Fruit fly (Drosophila melanogaster) whole organism, embryonic: Measurements from ENCODE around the gene Mob3.

Experiments used
- Ada2b ChIP-seq: fragments of 200-800 bp; sonication (Bioruptor generic); IDR thresholded peaks from 2 replicates; pipeline ENCODE4 v1.3.6; 2022; ENCODE audit warnings: missing biosample characterization, missing genetic modification characterization
- CG10267 ChIP-seq: fragments of 200-800 bp; sonication (Bioruptor generic); optimal IDR thresholded peaks from 2 replicates; lab custom pipeline; 2018; ENCODE audit warnings: missing biosample characterization, mild to moderate bottlenecking, missing genetic modification characterization, moderate library complexity
- CG10959 ChIP-seq: fragments of 200-800 bp; sonication (Bioruptor generic); IDR thresholded peaks from 2 replicates; pipeline ENCODE4 v1.3.6; 2022; ENCODE audit warnings: missing biosample characterization, missing genetic modification characterization
- CG11560 ChIP-seq: fragments of 200-800 bp; sonication (Bioruptor generic); IDR thresholded peaks from 3 replicates; pipeline ENCODE4 v1.3.6; 2022; ENCODE audit warnings: missing biosample characterization, missing genetic modification characterization
- CG12104 ChIP-seq: fragments of 200-800 bp; sonication (Bioruptor generic); optimal IDR thresholded peaks from 3 replicates; lab custom pipeline; 2016; ENCODE audit warnings: missing biosample characterization, missing genetic modification characterization
- CG12659 ChIP-seq: fragments of 200-800 bp; sonication (Bioruptor generic); optimal IDR thresholded peaks from 3 replicates; lab custom pipeline; 2017; ENCODE audit warnings: mild to moderate bottlenecking, missing biosample characterization, missing genetic modification reagents, missing genetic modification characterization
- CG13424 ChIP-seq: fragments of 200-800 bp; sonication (Bioruptor generic); optimal IDR thresholded peaks from 2 replicates; lab custom pipeline; 2019; ENCODE audit warnings: missing biosample characterization, mild to moderate bottlenecking, missing genetic modification characterization, moderate library complexity
- CG15601 ChIP-seq: fragments of 200-800 bp; sonication (Bioruptor generic); optimal IDR thresholded peaks from 3 replicates; lab custom pipeline; 2019; ENCODE audit warnings: missing biosample characterization, mild to moderate bottlenecking, missing genetic modification characterization, moderate library complexity
- CG17186 ChIP-seq: fragments of 200-800 bp; sonication (Bioruptor generic); optimal IDR thresholded peaks from 3 replicates; lab custom pipeline; 2017; ENCODE audit warnings: missing biosample characterization, missing genetic modification reagents, missing genetic modification characterization
- CG17568 ChIP-seq: fragments of 200-800 bp; sonication (Bioruptor generic); optimal IDR thresholded peaks from 2 replicates; lab custom pipeline; 2018; ENCODE audit warnings: missing biosample characterization, mild to moderate bottlenecking, missing genetic modification characterization, moderate library complexity
- CG30020 ChIP-seq: fragments of 200-800 bp; optimal IDR thresholded peaks from 2 replicates; lab custom pipeline; 2019; ENCODE audit warnings: missing biosample characterization, mild to moderate bottlenecking, missing genetic modification characterization, moderate library complexity
- CG3281 ChIP-seq: fragments of 200-800 bp; sonication (Bioruptor generic); optimal IDR thresholded peaks from 3 replicates; lab custom pipeline; 2017; ENCODE audit warnings: missing biosample characterization, mild to moderate bottlenecking, missing genetic modification characterization
- CG3407 ChIP-seq: fragments of 200-800 bp; sonication (Bioruptor generic); optimal IDR thresholded peaks from 2 replicates; lab custom pipeline; 2018; ENCODE audit warnings: missing biosample characterization, mild to moderate bottlenecking, missing genetic modification characterization
- CG34224 ChIP-seq: fragments of 200-800 bp; sonication (Bioruptor generic); IDR thresholded peaks from 3 replicates; pipeline ENCODE4 v1.3.6; 2022; ENCODE audit warnings: missing biosample characterization, missing genetic modification characterization; ENCODE audit not compliant: partially characterized antibody
- CG3847 ChIP-seq: fragments of 200-800 bp; sonication (Bioruptor generic); IDR thresholded peaks from 2 replicates; pipeline ENCODE4 v1.3.6; 2022; ENCODE audit warnings: missing biosample characterization, missing genetic modification characterization
- CG3995 ChIP-seq: fragments of 200-800 bp; sonication (Bioruptor generic); optimal IDR thresholded peaks from 3 replicates; lab custom pipeline; 2016; ENCODE audit warnings: missing biosample characterization, missing genetic modification characterization
- CG5245 ChIP-seq: fragments of 200-800 bp; sonication (Bioruptor generic); optimal IDR thresholded peaks from 3 replicates; lab custom pipeline; 2016; ENCODE audit warnings: missing biosample characterization, missing genetic modification characterization
- CG6683 ChIP-seq: fragments of 200-800 bp; sonication (Bioruptor generic); optimal IDR thresholded peaks from 2 replicates; lab custom pipeline; 2017; ENCODE audit warnings: missing biosample characterization, mild to moderate bottlenecking, missing genetic modification characterization, missing genetic modification reagents
- CG7556 ChIP-seq: fragments of 200-800 bp; sonication (Bioruptor generic); optimal IDR thresholded peaks from 2 replicates; lab custom pipeline; 2017; ENCODE audit warnings: missing biosample characterization, mild to moderate bottlenecking, missing genetic modification characterization
- CG7839 ChIP-seq: fragments of 200-800 bp; sonication (Bioruptor generic); optimal IDR thresholded peaks from 3 replicates; lab custom pipeline; 2018; ENCODE audit warnings: missing biosample characterization, mild to moderate bottlenecking, missing genetic modification characterization, moderate library complexity
- CG8765 ChIP-seq: fragments of 200-800 bp; sonication (Bioruptor generic); IDR thresholded peaks from 2 replicates; pipeline ENCODE4 v1.3.6; 2022; ENCODE audit warnings: missing biosample characterization, missing genetic modification characterization
- CG8944 ChIP-seq: fragments of 200-800 bp; sonication (Bioruptor generic); optimal IDR thresholded peaks from 3 replicates; lab custom pipeline; 2016; ENCODE audit warnings: missing biosample characterization, missing genetic modification characterization
- CTCF ChIP-seq: fragments of 200-800 bp; sonication (Bioruptor generic); optimal IDR thresholded peaks from 2 replicates; lab custom pipeline; 2017; ENCODE audit warnings: missing biosample characterization, mild to moderate bottlenecking, missing genetic modification characterization, moderate library complexity
- Eip74EF ChIP-seq, 2 experiments: fragments of 200-800 bp in 1 of 2; fragments of >200 bp in 1 of 2; sonication (Bioruptor generic) in 1 of 2; optimal IDR thresholded peaks; 2 replicates each; lab custom pipeline; 2017 to 2019; ENCODE audit warnings: missing biosample characterization in 2 of 2, missing genetic modification characterization in 2 of 2, mild to moderate bottlenecking in 1 of 2, moderate library complexity in 1 of 2
- GATAe ChIP-seq: fragments of 200-800 bp; sonication (Bioruptor generic); conservative IDR thresholded peaks from 2 replicates; pipeline ENCODE4 v1.3.6; 2022; ENCODE audit warnings: missing biosample characterization, missing genetic modification characterization
- HmgD ChIP-seq: fragments of 200-800 bp; sonication (Bioruptor generic); optimal IDR thresholded peaks from 3 replicates; lab custom pipeline; 2016; ENCODE audit warnings: missing biosample characterization, missing genetic modification characterization
- Hr3 ChIP-seq: fragments of 200-800 bp; sonication (Bioruptor generic); optimal IDR thresholded peaks from 3 replicates; lab custom pipeline; 2016; ENCODE audit warnings: missing biosample characterization, missing genetic modification characterization
- Hr51 ChIP-seq, 2 experiments: fragments of 200-800 bp; sonication (Bioruptor generic); optimal IDR thresholded peaks; 2 replicates in 1 of 2; 3 replicates in 1 of 2; lab custom pipeline; 2016 to 2018; ENCODE audit warnings: missing biosample characterization in 2 of 2, missing genetic modification characterization in 2 of 2, mild to moderate bottlenecking in 1 of 2, moderate library complexity in 1 of 2
- MESR4 ChIP-seq: fragments of 200-800 bp; sonication (Bioruptor generic); optimal IDR thresholded peaks from 2 replicates; lab custom pipeline; 2018; ENCODE audit warnings: missing biosample characterization, mild to moderate bottlenecking, missing genetic modification characterization, moderate library complexity
- Mad ChIP-seq: fragments of 200-800 bp; sonication (Bioruptor generic); optimal IDR thresholded peaks from 2 replicates; lab custom pipeline; 2016; ENCODE audit warnings: missing biosample characterization, missing genetic modification characterization
- Myb ChIP-seq: fragments of 200-800 bp; sonication (Bioruptor generic); optimal IDR thresholded peaks from 2 replicates; lab custom pipeline; 2016; ENCODE audit warnings: missing biosample characterization, missing genetic modification characterization
- NC2α ChIP-seq: fragments of 200-800 bp; sonication (Bioruptor generic); optimal IDR thresholded peaks from 2 replicates; lab custom pipeline; 2016; ENCODE audit warnings: missing biosample characterization, missing genetic modification characterization
- Side ChIP-seq: fragments of 200-800 bp; sonication (Bioruptor generic); optimal IDR thresholded peaks from 2 replicates; lab custom pipeline; 2016; ENCODE audit warnings: missing biosample characterization, missing genetic modification characterization
- Sry-δ ChIP-seq: fragments of 200-800 bp; sonication (Bioruptor generic); optimal IDR thresholded peaks from 2 replicates; lab custom pipeline; 2016; ENCODE audit warnings: missing biosample characterization, missing genetic modification characterization
- bcd ChIP-seq: fragments of 200-800 bp; sonication (Bioruptor generic); optimal IDR thresholded peaks from 2 replicates; lab custom pipeline; 2017; ENCODE audit warnings: missing biosample characterization, mild to moderate bottlenecking, missing genetic modification characterization
- cato ChIP-seq: fragments of 200-800 bp; sonication (Bioruptor generic); optimal IDR thresholded peaks from 2 replicates; lab custom pipeline; 2016; ENCODE audit warnings: missing biosample characterization, missing genetic modification characterization, borderline replicate concordance
- croc ChIP-seq: fragments of 200-800 bp; sonication (Bioruptor generic); conservative IDR thresholded peaks from 3 replicates; pipeline ENCODE4 v1.3.6; 2022; ENCODE audit warnings: missing biosample characterization, missing genetic modification characterization
- en ChIP-seq: fragments of 200-800 bp; sonication (Bioruptor generic); optimal IDR thresholded peaks from 2 replicates; lab custom pipeline; 2016; ENCODE audit warnings: missing biosample characterization, missing genetic modification characterization
- eve ChIP-seq, 2 experiments: fragments of >200 bp; optimal IDR thresholded peaks; 2 replicates each; lab custom pipeline; 2017; ENCODE audit warnings: missing biosample characterization in 2 of 2, missing genetic modification characterization in 2 of 2
- gfzf ChIP-seq: fragments of 200-800 bp; sonication (Bioruptor generic); optimal IDR thresholded peaks from 2 replicates; lab custom pipeline; 2016; ENCODE audit warnings: missing biosample characterization, mild to moderate bottlenecking, missing genetic modification characterization, moderate library complexity
- gro ChIP-seq: fragments of 200-800 bp; sonication (Bioruptor generic); optimal IDR thresholded peaks from 2 replicates; lab custom pipeline; 2016; ENCODE audit warnings: missing biosample characterization, missing genetic modification characterization
- ind ChIP-seq: fragments of 200-800 bp; sonication (Bioruptor generic); optimal IDR thresholded peaks from 3 replicates; lab custom pipeline; 2016; ENCODE audit warnings: missing biosample characterization, missing genetic modification characterization
- kah ChIP-seq: fragments of 200-800 bp; sonication (Bioruptor generic); optimal IDR thresholded peaks from 2 replicates; lab custom pipeline; 2018; ENCODE audit warnings: missing biosample characterization, mild to moderate bottlenecking, missing genetic modification characterization
- mld ChIP-seq: fragments of 200-800 bp; sonication (Bioruptor generic); IDR thresholded peaks from 3 replicates; pipeline ENCODE4 v1.3.6; 2022; ENCODE audit warnings: missing biosample characterization, missing genetic modification characterization; ENCODE audit not compliant: partially characterized antibody
- nau ChIP-seq: fragments of 200-800 bp; sonication (Bioruptor generic); optimal IDR thresholded peaks from 3 replicates; lab custom pipeline; 2017; ENCODE audit warnings: missing biosample characterization, mild to moderate bottlenecking, missing genetic modification characterization, missing genetic modification reagents
- p53 ChIP-seq: fragments of 200-800 bp; sonication (Bioruptor generic); optimal IDR thresholded peaks from 2 replicates; lab custom pipeline; 2016; ENCODE audit warnings: missing biosample characterization, missing genetic modification characterization
- psq ChIP-seq: fragments of 200-800 bp; sonication (Bioruptor generic); optimal IDR thresholded peaks from 2 replicates; lab custom pipeline; 2017; ENCODE audit warnings: missing biosample characterization, missing genetic modification characterization
- rib ChIP-seq: fragments of 200-800 bp; sonication (Bioruptor generic); IDR thresholded peaks from 2 replicates; pipeline ENCODE4 v1.3.6; 2022; ENCODE audit warnings: missing biosample characterization, missing genetic modification characterization
- sqz ChIP-seq: fragments of 200-800 bp; sonication (Bioruptor generic); optimal IDR thresholded peaks from 3 replicates; lab custom pipeline; 2018; ENCODE audit warnings: missing biosample characterization, mild to moderate bottlenecking, missing genetic modification characterization
- tio ChIP-seq: fragments of 200-800 bp; sonication (Bioruptor generic); optimal IDR thresholded peaks from 2 replicates; lab custom pipeline; 2017; ENCODE audit warnings: missing biosample characterization, missing genetic modification characterization, inconsistent platforms
- vnd ChIP-seq: fragments of 200-800 bp; sonication (Bioruptor generic); IDR thresholded peaks from 3 replicates; pipeline ENCODE4 v1.3.6; 2022; ENCODE audit warnings: missing biosample characterization, missing genetic modification characterization; ENCODE audit not compliant: partially characterized antibody
- wek ChIP-seq: fragments of 200-800 bp; sonication (Bioruptor generic); optimal IDR thresholded peaks from 3 replicates; lab custom pipeline; 2018; ENCODE audit warnings: missing biosample characterization, mild to moderate bottlenecking, missing genetic modification characterization, moderate library complexity

Mob3 gene

DNA sequence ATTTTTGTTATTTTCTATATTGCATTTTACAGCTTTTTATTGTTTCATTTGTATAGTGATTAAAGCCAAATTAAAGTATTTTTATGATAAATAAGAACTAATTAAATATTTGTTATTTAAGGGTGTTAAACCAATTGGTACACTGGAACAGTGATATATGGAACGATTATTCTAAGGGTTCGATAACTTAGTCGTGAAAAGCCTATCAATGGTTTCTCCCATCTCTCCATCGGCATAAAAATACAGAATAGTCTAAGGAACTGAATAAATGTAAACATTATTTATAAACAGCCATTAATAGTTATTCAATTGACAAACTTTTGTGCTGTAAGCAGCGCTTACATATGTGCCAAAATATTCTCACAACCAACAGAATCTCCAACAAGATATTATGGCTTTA lies at the start of gene Mob3:
Gene Mob3 (plus strand): TSS at position 208 of the 400 bp plus-strand sequence.
- TF ChIP-seq Side (GFP tag; lab: Kevin White, UChicago) (no peak), CG10959 (no peak), CG15601 (tag; lab: Kevin White, UChicago) (no peak), Mad (GFP tag; lab: Kevin White, UChicago) (no peak), CG7556 (GFP tag; lab: Kevin White, UChicago) (no peak), CG3407 (GFP tag; lab: Kevin White, UChicago) (no peak), kah (GFP tag; lab: Kevin White, UChicago) (no peak), gro (no peak), sqz (GFP tag; lab: Kevin White, UChicago) (no peak), CG6683 (no peak), CG17568 (GFP tag; lab: Kevin White, UChicago) (peak; percentile 33), CG10267 (tag; lab: Kevin White, UChicago) (no peak), MESR4 (GFP tag; lab: Kevin White, UChicago) (peak; percentile 37), CG3847 (GFP tag; lab: Robert Waterston, UW) (no peak), eve (GFP tag; optimal IDR thresholded peaks at IDR 0.05; lab: Kevin White, UChicago) (peak in 1 of 2 experiments; percentile 56), CG3995 (GFP tag; lab: Kevin White, UChicago) (no peak), psq (GFP tag; lab: Kevin White, UChicago) (no peak), CG7839 (tag; lab: Kevin White, UChicago) (no peak), CG8944 (GFP tag; lab: Kevin White, UChicago) (no peak), CG34224 (GFP tag; lab: Robert Waterston, UW) (0 out of 3 replicates have a peak, but pooled peaks have one; percentile 54), CG12104 (GFP tag; lab: Kevin White, UChicago) (no peak), CG11560 (tag; lab: Robert Waterston, UW) (no peak), CG13424 (no peak), Hr3 (GFP tag; lab: Kevin White, UChicago) (no peak), nau (GFP tag; lab: Kevin White, UChicago) (no peak), CG8765 (GFP tag; lab: Robert Waterston, UW) (no peak), Sry-δ (GFP tag; lab: Kevin White, UChicago) (peak; percentile 63), ind (no peak), p53 (no peak), CG5245 (GFP tag; lab: Kevin White, UChicago) (no peak), bcd (GFP tag; lab: Kevin White, UChicago) (no peak), cato (GFP tag; lab: Kevin White, UChicago) (no peak), vnd (GFP tag; lab: Robert Waterston, UW) (no peak), GATAe (GFP tag; lab: Robert Waterston, UW) (no peak), mld (GFP tag; lab: Robert Waterston, UW) (no peak), Ada2b (GFP tag; lab: Robert Waterston, UW) (no peak), tio (GFP tag; lab: Kevin White, UChicago) (no peak), CG3281 (GFP tag; lab: Kevin White, UChicago) (no peak), Eip74EF (GFP tag; optimal IDR thresholded peaks at IDR 0.05; lab: Kevin White, UChicago) (no peak), wek (no peak), CG12659 (GFP tag; lab: Kevin White, UChicago) (peak; percentile 31), rib (GFP tag; lab: Robert Waterston, UW) (no peak), CG30020 (peak; percentile 94), en (no peak), croc (GFP tag; lab: Robert Waterston, UW) (no peak), CTCF (GFP tag; lab: Kevin White, UChicago) (no peak), Hr51 (GFP tag; optimal IDR thresholded peaks at IDR 0.05; lab: Kevin White, UChicago) (no peak), Myb (GFP tag; lab: Kevin White, UChicago) (no peak), NC2α (GFP tag; lab: Kevin White, UChicago) (no peak), HmgD (GFP tag; lab: Kevin White, UChicago) (no peak), gfzf (GFP tag; lab: Kevin White, UChicago) (no peak), CG17186 (no peak)
